Worm (Caenorhabditis elegans) whole organism, midembryonic: ENCODE data around the gene rpl-42.

Source experiments
- flt-1 ChIP-seq: fragments of 200-800 bp; sonication (Bioruptor generic); IDR thresholded peaks from 2 replicates; pipeline ENCODE4 v1.3.6; 2022; ENCODE audit warnings: missing genetic modification characterization, missing compliant biosample characterization
- ztf-23 ChIP-seq: fragments of 200-800 bp; sonication (Bioruptor generic); IDR thresholded peaks from 2 replicates; pipeline ENCODE4 v1.3.6; 2022; ENCODE audit warnings: missing genetic modification reagents, missing genetic modification characterization, missing compliant biosample characterization

- TF ChIP-seq flt-1 (GFP tag; lab: Robert Waterston, UW), result no peak
- no peak for TF ChIP-seq ztf-23 (GFP tag; lab: Robert Waterston, UW)
Measured at ce11 chrII:11140140-11140539, 47.6 kb downstream of the rpl-42 start, which contains the start of gene F40F8.4.
